Fruit fly (Drosophila melanogaster): ENCODE results near the gene Sirt1.
A peak's percentile ranks its signal among the peaks of the same experiment; 100 is the strongest.

Gene Sirt1

DNA sequence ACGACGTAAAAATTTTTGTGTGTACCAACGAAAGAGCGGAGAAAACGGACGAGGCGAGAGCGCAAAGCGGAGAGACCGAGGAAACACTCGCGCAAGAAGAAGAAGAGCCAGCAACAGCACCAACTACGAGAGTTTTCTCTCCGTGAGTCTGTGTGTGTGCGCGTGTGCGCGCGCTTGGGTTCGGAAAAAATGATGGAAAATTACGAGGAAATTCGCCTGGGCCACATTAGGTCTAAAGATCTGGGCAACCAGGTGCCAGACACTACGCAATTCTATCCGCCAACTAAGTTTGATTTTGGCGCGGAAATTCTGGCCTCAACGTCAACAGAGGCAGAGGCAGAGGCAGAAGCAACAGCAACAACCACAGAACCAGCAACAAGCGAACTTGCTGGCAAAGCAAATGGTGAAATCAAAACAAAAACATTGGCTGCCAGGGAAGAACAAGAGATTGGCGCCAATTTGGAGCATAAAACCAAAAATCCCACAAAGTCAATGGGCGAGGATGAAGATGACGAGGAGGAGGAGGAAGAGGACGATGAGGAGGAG is 511 bp downstream of the Sirt1 start, which contains the start of gene DnaJ-H:
Gene DnaJ-H (minus strand): TSS at position 271 of the 546 bp plus-strand sequence.
- TF ChIP-seq CG17801 (GFP tag; optimal IDR thresholded peaks at IDR 0.05; ENCODE audit: partially characterized antibody): no peak

DNA sequence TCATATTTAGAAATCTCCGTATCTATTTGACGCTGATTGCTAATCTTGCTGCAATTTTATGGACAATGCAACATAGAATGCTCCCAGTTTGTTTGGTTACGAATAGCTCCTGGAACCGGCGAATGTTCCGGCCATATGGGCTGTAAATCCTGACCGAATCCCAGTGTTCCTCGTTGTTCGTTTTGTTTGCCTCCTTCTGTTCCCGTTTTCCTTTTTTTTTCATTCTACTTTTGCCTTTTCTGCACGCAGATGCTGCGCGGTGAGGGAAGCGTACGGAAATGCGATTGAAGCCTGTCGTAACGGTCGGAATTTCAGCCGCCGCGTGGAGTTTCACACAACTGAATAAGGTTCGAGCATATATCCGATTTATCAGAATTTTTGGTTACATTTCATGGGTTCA is 10.8 kb downstream of the Sirt1 start, which contains the start of gene CG43925:
Gene CG43925 (plus strand): TSS at position 301 of the 400 bp plus-strand sequence.
- TF ChIP-seq CG17801 (GFP tag; optimal IDR thresholded peaks at IDR 0.05; ENCODE audit: partially characterized antibody): no peak

- TF ChIP-seq CG17801 (GFP tag; optimal IDR thresholded peaks at IDR 0.05; ENCODE audit: partially characterized antibody): peak; percentile 62
Observed at dm6 chr2L:13176701-13177249, 11.4 kb downstream of the Sirt1 start, which contains the start of the genes Sfmbt and CG5439. Gene Sfmbt (minus strand): TSS chr2L:13176785. Gene CG5439 (plus strand): TSS chr2L:13177150.

DNA sequence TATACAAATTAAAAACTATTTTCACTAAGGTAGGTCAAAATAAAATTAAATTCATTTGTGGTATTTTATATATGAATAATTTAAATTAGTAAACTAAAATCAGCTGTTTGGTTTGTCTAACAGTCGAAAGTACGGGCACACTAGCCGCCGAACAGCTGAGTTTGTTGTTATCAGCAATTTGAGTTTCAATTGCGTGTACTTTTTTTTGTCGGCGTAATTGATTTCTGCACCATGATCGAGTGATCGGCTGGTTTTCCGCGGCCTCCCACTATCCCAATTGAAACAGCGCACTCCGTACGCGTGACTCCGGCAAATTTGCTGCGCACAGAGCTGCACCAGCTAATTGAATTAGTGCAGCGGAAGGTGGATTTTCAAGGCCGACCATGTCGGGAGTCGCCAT is 13.7 kb downstream of the Sirt1 start, which contains the start of gene Alg7:
Gene Alg7 (plus strand): TSS at position 153 of the 400 bp plus-strand sequence.
- peak; percentile 21 for TF ChIP-seq CG17801 (GFP tag; optimal IDR thresholded peaks at IDR 0.05; ENCODE audit: partially characterized antibody)

dm6 chr2L:13182415-13182814 is 17.1 kb downstream of the Sirt1 start, which contains the start of gene Mgat3:
Gene Mgat3 (minus strand): TSS chr2L:13182596.
- TF ChIP-seq CG17801 (GFP tag; optimal IDR thresholded peaks at IDR 0.05; ENCODE audit: partially characterized antibody): no peak

- TF ChIP-seq CG17801 (GFP tag; optimal IDR thresholded peaks at IDR 0.05; ENCODE audit: partially characterized antibody): no peak
Observed at dm6 chr2L:13183150-13183549, 17.8 kb downstream of the Sirt1 start, which contains the start of gene Rsph1. Gene Rsph1 (plus strand): TSS chr2L:13183450.

- TF ChIP-seq CG17801 (GFP tag; optimal IDR thresholded peaks at IDR 0.05; ENCODE audit: partially characterized antibody): peak; percentile 23
Observed at dm6 chr2L:13190534-13190933, 25.2 kb downstream of the Sirt1 start.

dm6 chr2L:13191052-13191678 is 25.8 kb downstream of the Sirt1 start:
- no peak for TF ChIP-seq CG17801 (GFP tag; optimal IDR thresholded peaks at IDR 0.05; ENCODE audit: partially characterized antibody)

DNA sequence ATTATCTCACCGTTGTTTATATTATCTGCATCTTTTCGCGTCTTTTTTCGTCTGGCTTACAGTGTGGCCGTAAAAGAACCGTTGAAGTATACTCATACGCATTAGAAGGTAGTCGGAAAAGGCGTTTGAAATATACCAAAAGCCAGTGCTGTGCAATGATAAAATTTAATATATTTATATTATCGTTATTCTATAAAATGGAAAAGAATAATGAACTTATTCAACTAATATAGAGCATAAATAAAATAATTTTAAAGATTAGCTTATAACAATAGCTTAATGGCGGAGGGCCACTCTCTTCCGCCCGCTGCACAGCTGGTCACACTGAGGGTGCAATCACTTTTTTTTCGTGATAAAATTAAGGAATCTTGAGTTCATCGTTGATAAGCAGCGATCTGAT is 26.5 kb downstream of the Sirt1 start, which contains the start of the genes CG16974 and Edem2:
Gene CG16974 (minus strand): TSS at position 86 of the 400 bp plus-strand sequence.
Gene Edem2 (plus strand): TSS at position 308 of the 400 bp plus-strand sequence.
- peak; percentile 78 for TF ChIP-seq CG17801 (GFP tag; optimal IDR thresholded peaks at IDR 0.05; ENCODE audit: partially characterized antibody)

DNA sequence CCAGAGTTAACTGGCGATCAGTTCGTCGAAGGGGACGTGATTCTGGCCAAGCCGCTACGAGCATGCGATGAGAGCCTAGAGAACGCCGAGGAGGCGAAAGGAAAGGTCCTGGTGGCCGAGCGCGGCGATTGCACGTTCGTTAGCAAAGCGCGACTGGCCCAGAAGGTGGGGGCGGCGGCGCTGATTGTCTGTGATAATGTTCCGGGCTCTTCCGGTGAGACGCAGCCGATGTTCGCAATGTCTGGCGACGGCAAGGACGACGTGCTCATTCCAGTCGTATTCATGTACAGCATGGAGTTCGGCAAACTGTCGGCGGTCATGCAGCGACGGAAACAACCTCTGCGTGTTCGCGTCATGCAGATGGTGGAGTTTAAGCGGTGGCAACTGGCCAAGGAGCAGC is 30.5 kb downstream of the Sirt1 start:
- no peak for TF ChIP-seq CG17801 (GFP tag; optimal IDR thresholded peaks at IDR 0.05; ENCODE audit: partially characterized antibody)

DNA sequence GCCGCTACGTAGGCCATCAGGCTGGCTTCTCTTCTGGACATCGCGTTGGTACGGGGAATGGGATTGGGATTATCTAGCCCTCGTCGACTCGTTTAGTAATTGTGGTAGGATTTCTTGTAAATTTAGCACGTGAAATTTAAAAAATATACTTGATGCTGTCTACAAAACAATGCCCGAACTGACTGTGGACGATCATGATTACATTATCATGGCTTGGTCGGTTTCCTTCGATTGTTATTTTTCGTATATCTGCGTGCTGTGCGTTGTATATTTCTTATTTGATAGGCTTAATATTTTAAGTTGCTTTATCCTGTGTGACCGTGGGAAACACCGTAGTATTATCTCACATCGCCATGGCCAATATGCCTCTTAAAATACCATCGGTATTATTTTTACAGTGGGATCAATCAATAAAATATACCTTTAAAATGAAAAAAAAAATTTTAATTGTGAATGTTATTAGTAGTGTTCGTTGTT is 37.6 kb downstream of the Sirt1 start, which contains the start of gene CG16972:
Gene CG16972 (minus strand): TSS at position 336 of the 477 bp plus-strand sequence.
- peak; percentile 12 for TF ChIP-seq CG17801 (GFP tag; optimal IDR thresholded peaks at IDR 0.05; ENCODE audit: partially characterized antibody)

- TF ChIP-seq CG17801 (GFP tag; optimal IDR thresholded peaks at IDR 0.05; ENCODE audit: partially characterized antibody): peak; percentile 21
Observed at dm6 chr2L:13203437-13204137, 38.2 kb downstream of the Sirt1 start, which contains the start of gene Pect. Gene Pect (plus strand): TSS chr2L:13203762.

DNA sequence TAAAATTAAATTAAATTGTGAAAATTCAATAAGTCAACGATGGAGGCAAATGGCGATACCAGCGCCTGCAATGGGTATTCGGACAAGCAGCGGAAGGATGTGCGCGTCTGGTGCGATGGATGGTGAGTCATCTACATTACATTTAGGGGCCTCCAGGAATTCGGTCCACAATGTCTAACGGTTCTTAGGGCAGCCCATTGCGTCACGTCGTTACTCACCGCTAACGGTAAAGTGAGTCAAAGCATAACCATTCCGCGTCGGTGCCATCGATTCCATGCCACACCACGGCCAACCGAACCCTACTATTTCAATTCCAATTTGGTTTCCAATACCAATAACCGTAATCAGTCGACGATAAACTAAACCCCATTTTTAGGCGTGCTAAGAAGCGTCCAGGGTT is 38.8 kb downstream of the Sirt1 start:
- no peak for TF ChIP-seq CG17801 (GFP tag; optimal IDR thresholded peaks at IDR 0.05; ENCODE audit: partially characterized antibody)

dm6 chr2L:13205256-13205655 is 39.9 kb downstream of the Sirt1 start:
- peak; percentile 6 for TF ChIP-seq CG17801 (GFP tag; optimal IDR thresholded peaks at IDR 0.05; ENCODE audit: partially characterized antibody)
